Comparison of ENCODE assay signal across 1 fruit fly cellular context in genomic region chr2L:19335052-19335451, dm6.
TF ChIP-seq lines count a peak whose summit lies in the region.

No protein-coding gene starts in this region.

TF ChIP-seq in whole organism, embryonic, 481 proteins besides CTCF, POLR2A, EP300 and RAD21 (continued from another document):
- TF ChIP-seq CG10366 (GFP tag; IDR thresholded peaks at IDR 0.05; lab: Robert Waterston, UW): peak; percentile 31; the same call in 1 of the 2 replicates
- no peak for TF ChIP-seq wek (GFP tag; optimal IDR thresholded peaks at IDR 0.05; lab: Kevin White, UChicago)
- peak; percentile 72 for TF ChIP-seq CG17829 (tag; optimal IDR thresholded peaks at IDR 0.05; lab: Kevin White, UChicago)
- TF ChIP-seq YL-1 (GFP tag; optimal IDR thresholded peaks at IDR 0.05; lab: Kevin White, UChicago): no peak
- peak; percentile 59 for TF ChIP-seq az2 (GFP tag; optimal IDR thresholded peaks at IDR 0.05; lab: Kevin White, UChicago)
- peak; percentile 67 for TF ChIP-seq lab (GFP tag; optimal IDR thresholded peaks at IDR 0.05; lab: Kevin White, UChicago)
- peak; percentile 32 for TF ChIP-seq pnt (GFP tag; optimal IDR thresholded peaks at IDR 0.05; lab: Kevin White, UChicago)
- peak; percentile 77 for TF ChIP-seq CG18262 (tag; optimal IDR thresholded peaks at IDR 0.05; lab: Kevin White, UChicago)
- TF ChIP-seq Mrtf (GFP tag; IDR thresholded peaks at IDR 0.05; lab: Robert Waterston, UW): no peak
- peak; percentile 59 for TF ChIP-seq CG7839 (tag; optimal IDR thresholded peaks at IDR 0.05; lab: Kevin White, UChicago)
- TF ChIP-seq fd96Cb (tag; optimal IDR thresholded peaks at IDR 0.05; lab: Kevin White, UChicago): peak; percentile 62
- peak; percentile 67 for TF ChIP-seq CG13775 (GFP tag; optimal IDR thresholded peaks at IDR 0.05; lab: Kevin White, UChicago)
- TF ChIP-seq CG9609 (GFP tag; optimal IDR thresholded peaks at IDR 0.05; lab: Kevin White, UChicago): peak; percentile 11
- TF ChIP-seq scrt (GFP tag; optimal IDR thresholded peaks at IDR 0.05; lab: Kevin White, UChicago): peak; percentile 27
- peak; percentile 36; the same call in 1 of the 3 replicates for TF ChIP-seq CG34422 (GFP tag; IDR thresholded peaks at IDR 0.05; lab: Robert Waterston, UW)
- TF ChIP-seq ham (GFP tag; IDR thresholded peaks at IDR 0.05; lab: Robert Waterston, UW): no peak
- no peak for TF ChIP-seq ato (GFP tag; IDR thresholded peaks at IDR 0.05; lab: Robert Waterston, UW; ENCODE audit: partially characterized antibody)
- TF ChIP-seq zf30C (GFP tag; optimal IDR thresholded peaks at IDR 0.05; lab: Kevin White, UChicago): peak; percentile 46
- peak; percentile 30 for TF ChIP-seq pum (GFP tag; optimal IDR thresholded peaks at IDR 0.05; lab: Kevin White, UChicago)
- TF ChIP-seq CG1603 (tag; optimal IDR thresholded peaks at IDR 0.05; lab: Kevin White, UChicago): peak; percentile 34
- peak; percentile 2 for TF ChIP-seq dm (GFP tag; optimal IDR thresholded peaks at IDR 0.05; lab: Kevin White, UChicago)
- TF ChIP-seq CG10462 (GFP tag; optimal IDR thresholded peaks at IDR 0.05; lab: Kevin White, UChicago): peak; percentile 2
- peak; percentile 68; the same call in 2 of the 3 replicates for TF ChIP-seq CG17361 (GFP tag; IDR thresholded peaks at IDR 0.05; lab: Robert Waterston, UW)
- peak; percentile 53 for TF ChIP-seq Meics (GFP tag; optimal IDR thresholded peaks at IDR 0.05; lab: Kevin White, UChicago)
- peak in 1 of 2 experiments; percentile 40 for TF ChIP-seq dpn (GFP tag; optimal IDR thresholded peaks at IDR 0.05; lab: Kevin White, UChicago)
- TF ChIP-seq H2.0 (GFP tag; IDR thresholded peaks at IDR 0.05; lab: Robert Waterston, UW): 0 out of 2 replicates have a peak, but pooled peaks have one; percentile 42
- TF ChIP-seq ewg (GFP tag; optimal IDR thresholded peaks at IDR 0.05; lab: Kevin White, UChicago): peak; percentile 17
- no peak for TF ChIP-seq Dip3 (GFP tag; optimal IDR thresholded peaks at IDR 0.05; lab: Kevin White, UChicago)
- no peak for TF ChIP-seq CG13894 (tag; optimal IDR thresholded peaks at IDR 0.05; lab: Kevin White, UChicago)
- TF ChIP-seq Usf (GFP tag; optimal IDR thresholded peaks at IDR 0.05; lab: Kevin White, UChicago): peak; percentile 28
- TF ChIP-seq sisA (GFP tag; IDR thresholded peaks at IDR 0.05; lab: Robert Waterston, UW): peak; percentile 36; the same call in 1 of the 2 replicates
- TF ChIP-seq Mad (GFP tag; optimal IDR thresholded peaks at IDR 0.05; lab: Kevin White, UChicago): peak; percentile 47
- no peak for TF ChIP-seq inv (GFP tag; IDR thresholded peaks at IDR 0.05; lab: Robert Waterston, UW; ENCODE audit: partially characterized antibody)
- peak; percentile 65 for TF ChIP-seq CG30403 (GFP tag; optimal IDR thresholded peaks at IDR 0.05; lab: Kevin White, UChicago)
- no peak for TF ChIP-seq CG17912 (GFP tag; optimal IDR thresholded peaks at IDR 0.05; lab: Kevin White, UChicago)
- TF ChIP-seq CG9727 (GFP tag; optimal IDR thresholded peaks at IDR 0.05; lab: Kevin White, UChicago): peak; percentile 77
- TF ChIP-seq CG12104 (GFP tag; optimal IDR thresholded peaks at IDR 0.05; lab: Kevin White, UChicago): peak; percentile 31
- peak; percentile 49 for TF ChIP-seq Fer3 (tag; optimal IDR thresholded peaks at IDR 0.05; lab: Kevin White, UChicago)
- peak; percentile 14 for TF ChIP-seq Dad (GFP tag; optimal IDR thresholded peaks at IDR 0.05; lab: Kevin White, UChicago)
- TF ChIP-seq Sin3A (optimal IDR thresholded peaks at IDR 0.05; lab: Kevin White, UChicago): no peak
- TF ChIP-seq ATbp (GFP tag; optimal IDR thresholded peaks at IDR 0.05; lab: Kevin White, UChicago): peak; percentile 53
- peak; percentile 47 for TF ChIP-seq CG14441 (GFP tag; IDR thresholded peaks at IDR 0.05; lab: Robert Waterston, UW)
- peak; percentile 42 for TF ChIP-seq ems (GFP tag; optimal IDR thresholded peaks at IDR 0.05; lab: Kevin White, UChicago)
- peak; percentile 24 for TF ChIP-seq tin (GFP tag; optimal IDR thresholded peaks at IDR 0.05; lab: Kevin White, UChicago)
- peak; percentile 35 for TF ChIP-seq ind (GFP tag; optimal IDR thresholded peaks at IDR 0.05; lab: Kevin White, UChicago)
- peak; percentile 52 for TF ChIP-seq gsb-n (tag; optimal IDR thresholded peaks at IDR 0.05; lab: Kevin White, UChicago)
- peak; percentile 70 for TF ChIP-seq CG7556 (GFP tag; optimal IDR thresholded peaks at IDR 0.05; lab: Kevin White, UChicago)
- TF ChIP-seq Lhr (GFP tag; optimal IDR thresholded peaks at IDR 0.05; lab: Kevin White, UChicago): peak; percentile 14
- TF ChIP-seq en (GFP tag; optimal IDR thresholded peaks at IDR 0.05; lab: Kevin White, UChicago): peak; percentile 2
- TF ChIP-seq CG1233 (GFP tag; optimal IDR thresholded peaks at IDR 0.05; lab: Kevin White, UChicago): peak; percentile 47
- peak; percentile 69 for TF ChIP-seq Hsf (GFP tag; optimal IDR thresholded peaks at IDR 0.05; lab: Kevin White, UChicago)
- TF ChIP-seq CG18476 (GFP tag; optimal IDR thresholded peaks at IDR 0.05; lab: Kevin White, UChicago): peak; percentile 14
- peak in 1 of 3 experiments; percentile 72 for TF ChIP-seq lola (GFP tag; optimal IDR thresholded peaks at IDR 0.05; lab: Kevin White, UChicago)
- TF ChIP-seq zfh2 (GFP tag; optimal IDR thresholded peaks at IDR 0.05; lab: Kevin White, UChicago): peak; percentile 20
- peak; percentile 21 for TF ChIP-seq CG12219 (GFP tag; optimal IDR thresholded peaks at IDR 0.05; lab: Kevin White, UChicago)
- no peak for TF ChIP-seq CG7928 (GFP tag; optimal IDR thresholded peaks at IDR 0.05; lab: Kevin White, UChicago)
- peak; percentile 64 for TF ChIP-seq CG32772 (GFP tag; IDR thresholded peaks at IDR 0.05; lab: Robert Waterston, UW)
- peak; percentile 13 for TF ChIP-seq pho (GFP tag; optimal IDR thresholded peaks at IDR 0.05; lab: Kevin White, UChicago)
- peak; percentile 42; the same call in 2 of the 3 replicates for TF ChIP-seq B-H1 (GFP tag; IDR thresholded peaks at IDR 0.05; lab: Robert Waterston, UW)
- peak; percentile 50 for TF ChIP-seq Ptx1 (GFP tag; IDR thresholded peaks at IDR 0.05; lab: Robert Waterston, UW)
- TF ChIP-seq CG10543 (GFP tag; optimal IDR thresholded peaks at IDR 0.05; lab: Kevin White, UChicago): peak; percentile 21
- TF ChIP-seq CG3281 (GFP tag; optimal IDR thresholded peaks at IDR 0.05; lab: Kevin White, UChicago): peak; percentile 22
- TF ChIP-seq CG17385 (GFP tag; optimal IDR thresholded peaks at IDR 0.05; lab: Kevin White, UChicago): peak; percentile 40
- TF ChIP-seq Atf6 (GFP tag; IDR thresholded peaks at IDR 0.05; lab: Robert Waterston, UW): peak; percentile 54; the same call in 1 of the 2 replicates
- TF ChIP-seq dmrt99B (tag; optimal IDR thresholded peaks at IDR 0.05; lab: Kevin White, UChicago): peak; percentile 75
- TF ChIP-seq CG6254 (GFP tag; optimal IDR thresholded peaks at IDR 0.05; lab: Kevin White, UChicago): peak; percentile 44
- TF ChIP-seq zen (tag; optimal IDR thresholded peaks at IDR 0.05; lab: Kevin White, UChicago): peak; percentile 89
- peak; percentile 42 for TF ChIP-seq CG1602 (GFP tag; optimal IDR thresholded peaks at IDR 0.05; lab: Kevin White, UChicago)
- TF ChIP-seq CG9817 (tag; optimal IDR thresholded peaks at IDR 0.05; lab: Kevin White, UChicago): peak; percentile 1
- TF ChIP-seq CG4424 (GFP tag; optimal IDR thresholded peaks at IDR 0.05; lab: Kevin White, UChicago): peak; percentile 62
- TF ChIP-seq Ssrp (tag; optimal IDR thresholded peaks at IDR 0.05; lab: Kevin White, UChicago): peak; percentile 57
- TF ChIP-seq HmgZ (tag; optimal IDR thresholded peaks at IDR 0.05; lab: Kevin White, UChicago): no peak
